Fruit fly (Drosophila melanogaster): ENCODE results near the gene CG13299.
A peak's percentile ranks its signal among the peaks of the same experiment; 100 is the strongest.

The CG13299 gene

DNA sequence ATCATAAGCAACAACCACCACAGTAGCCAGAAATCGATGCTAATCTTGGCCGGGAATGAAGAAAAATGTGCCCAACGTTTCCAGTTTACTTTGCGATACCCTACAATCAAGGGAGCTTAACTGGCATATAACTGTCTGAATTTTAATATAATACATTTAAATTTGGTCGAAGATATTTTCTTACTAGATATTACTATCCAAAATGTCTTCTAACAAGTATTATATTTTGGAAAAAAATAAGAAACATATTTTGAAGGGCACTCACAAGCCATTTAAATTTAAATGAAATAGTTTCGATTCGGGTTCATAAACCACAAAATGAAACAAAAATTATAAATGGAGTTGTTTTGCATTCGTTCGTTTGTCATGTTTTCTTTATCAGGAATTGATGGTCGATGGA lies 38.1 kb upstream of the CG13299 start (continued):
- TF ChIP-seq CG8319 (GFP tag; optimal IDR thresholded peaks at IDR 0.05) (peak; percentile 40), CG9139 (GFP tag; optimal IDR thresholded peaks at IDR 0.05) (no peak), CG15336 (GFP tag; IDR thresholded peaks at IDR 0.05) (peak; percentile 26; the same call in 1 of the 2 replicates), CG11762 (GFP tag; optimal IDR thresholded peaks at IDR 0.05; ENCODE audit: insufficient read depth) (peak; percentile 13), fkh (GFP tag; optimal IDR thresholded peaks at IDR 0.05) (no peak), CG6808 (GFP tag; optimal IDR thresholded peaks at IDR 0.05) (no peak), Blimp-1 (GFP tag; optimal IDR thresholded peaks at IDR 0.05) (no peak), fd59A (GFP tag; optimal IDR thresholded peaks at IDR 0.05) (no peak), CG10631 (GFP tag; optimal IDR thresholded peaks at IDR 0.05) (peak; percentile 39), Eip78C (GFP tag) (peak; percentile 94), eg (GFP tag; IDR thresholded peaks at IDR 0.05) (no peak), CG6792 (GFP tag; optimal IDR thresholded peaks at IDR 0.05) (peak; percentile 70), net (GFP tag; optimal IDR thresholded peaks at IDR 0.05) (peak; percentile 46), CG32006 (GFP tag; optimal IDR thresholded peaks at IDR 0.05) (no peak), ss (GFP tag; optimal IDR thresholded peaks at IDR 0.05) (peak in 1 of 2 experiments; percentile 31), Smox (GFP tag; optimal IDR thresholded peaks at IDR 0.05) (peak; percentile 54), cyc (GFP tag; optimal IDR thresholded peaks at IDR 0.05) (peak; percentile 42), OdsH (GFP tag; optimal IDR thresholded peaks at IDR 0.05) (peak; percentile 59), CG3919 (GFP tag; optimal IDR thresholded peaks at IDR 0.05) (peak; percentile 57), Sox102F (GFP tag; optimal IDR thresholded peaks at IDR 0.05) (peak; percentile 50), topi (GFP tag; optimal IDR thresholded peaks at IDR 0.05) (peak; percentile 68), CG11902 (GFP tag; optimal IDR thresholded peaks at IDR 0.05) (peak; percentile 35), salr (GFP tag; optimal IDR thresholded peaks at IDR 0.05) (no peak), svp (GFP tag) (peak; percentile 83), CG8632 (GFP tag; optimal IDR thresholded peaks at IDR 0.05) (peak; percentile 65), CG31627 (GFP tag; optimal IDR thresholded peaks at IDR 0.05) (peak; percentile 39), vri (GFP tag; optimal IDR thresholded peaks at IDR 0.05) (peak; percentile 10), Met (GFP tag; optimal IDR thresholded peaks at IDR 0.05) (peak; percentile 61)

DNA sequence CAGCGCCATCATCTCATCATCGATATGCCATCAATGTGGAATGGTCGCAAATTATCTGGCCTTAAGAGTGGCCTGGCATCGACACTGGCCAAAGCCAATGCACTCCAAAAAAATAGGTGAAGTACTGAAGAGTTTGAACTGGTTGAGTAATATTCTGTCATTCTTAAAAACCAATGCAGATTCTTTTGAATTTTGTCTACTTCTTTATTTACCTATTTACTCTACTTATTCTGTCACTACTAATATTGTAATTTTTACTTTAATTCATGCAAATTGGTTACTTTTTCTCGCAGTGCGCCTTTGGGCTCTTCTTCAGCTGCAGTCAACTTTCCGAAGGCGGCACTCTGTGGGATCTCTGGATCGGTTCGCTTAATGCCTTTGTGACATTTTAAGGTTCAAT lies 36.8 kb upstream of the CG13299 start:
- TF ChIP-seq Blimp-1 (GFP tag; optimal IDR thresholded peaks at IDR 0.05) = no peak
- TF ChIP-seq Smox (GFP tag; optimal IDR thresholded peaks at IDR 0.05) = peak; percentile 47
- peak; percentile 57 for TF ChIP-seq CG6163 (GFP tag; IDR thresholded peaks at IDR 0.05)
- peak; percentile 67 for TF ChIP-seq Met (GFP tag; optimal IDR thresholded peaks at IDR 0.05)
- no peak for TF ChIP-seq ss (GFP tag; optimal IDR thresholded peaks at IDR 0.05)
- no peak for TF ChIP-seq CG16779 (tag; optimal IDR thresholded peaks at IDR 0.05)
- no peak for TF ChIP-seq CG4318 (GFP tag; optimal IDR thresholded peaks at IDR 0.05)
- TF ChIP-seq pdm3 (GFP tag; optimal IDR thresholded peaks at IDR 0.05) = peak; percentile 66
- TF ChIP-seq CG34406 (GFP tag; optimal IDR thresholded peaks at IDR 0.05) = peak; percentile 71
- TF ChIP-seq achi (GFP tag; optimal IDR thresholded peaks at IDR 0.05) = peak; percentile 51
- TF ChIP-seq svp (GFP tag) = peak; percentile 86
- peak; percentile 50 for TF ChIP-seq cyc (GFP tag; optimal IDR thresholded peaks at IDR 0.05)
- TF ChIP-seq CG3032 (tag; optimal IDR thresholded peaks at IDR 0.05) = peak; percentile 36
- peak; percentile 54 for TF ChIP-seq topi (GFP tag; optimal IDR thresholded peaks at IDR 0.05)
- peak; percentile 62 for TF ChIP-seq OdsH (GFP tag; optimal IDR thresholded peaks at IDR 0.05)
- peak; percentile 92 for TF ChIP-seq Eip78C (GFP tag)
- peak; percentile 27 for TF ChIP-seq CG7368 (GFP tag; optimal IDR thresholded peaks at IDR 0.05)
- peak; percentile 43 for TF ChIP-seq CG11902 (GFP tag; optimal IDR thresholded peaks at IDR 0.05)
- TF ChIP-seq Sox15 (GFP tag; optimal IDR thresholded peaks at IDR 0.05) = peak; percentile 64
- TF ChIP-seq esn (GFP tag; optimal IDR thresholded peaks at IDR 0.05) = peak; percentile 66
- no peak for TF ChIP-seq CG10669 (GFP tag; optimal IDR thresholded peaks at IDR 0.05)
- peak; percentile 65 for TF ChIP-seq acj6 (GFP tag; optimal IDR thresholded peaks at IDR 0.05)
- TF ChIP-seq CG31627 (GFP tag; optimal IDR thresholded peaks at IDR 0.05) = peak; percentile 57
- no peak for TF ChIP-seq Eip93F (GFP tag; optimal IDR thresholded peaks at IDR 0.05)
- TF ChIP-seq CG3919 (GFP tag; optimal IDR thresholded peaks at IDR 0.05) = peak; percentile 73
- peak; percentile 32; the same call in 1 of the 3 replicates for TF ChIP-seq eg (GFP tag; IDR thresholded peaks at IDR 0.05)
- peak; percentile 7 for TF ChIP-seq vri (GFP tag; optimal IDR thresholded peaks at IDR 0.05)
- peak; percentile 25 for TF ChIP-seq Ets21C (GFP tag; optimal IDR thresholded peaks at IDR 0.05)
- TF ChIP-seq CG9139 (GFP tag; optimal IDR thresholded peaks at IDR 0.05) = no peak
- TF ChIP-seq CG6808 (GFP tag; optimal IDR thresholded peaks at IDR 0.05) = peak; percentile 22
- TF ChIP-seq CG11762 (GFP tag; optimal IDR thresholded peaks at IDR 0.05; ENCODE audit: insufficient read depth) = peak; percentile 21
- peak; percentile 49 for TF ChIP-seq CG15336 (GFP tag; IDR thresholded peaks at IDR 0.05)
- TF ChIP-seq CG1621 (tag; optimal IDR thresholded peaks at IDR 0.05) = no peak
- TF ChIP-seq Gug (GFP tag; IDR thresholded peaks at IDR 0.05) = no peak
- no peak for TF ChIP-seq CG11294 (GFP tag; IDR thresholded peaks at IDR 0.05)
- peak; percentile 56 for TF ChIP-seq Eip75B (GFP tag; optimal IDR thresholded peaks at IDR 0.05)
- no peak for TF ChIP-seq fkh (GFP tag; optimal IDR thresholded peaks at IDR 0.05)
- peak; percentile 54 for TF ChIP-seq Ets96B (tag; optimal IDR thresholded peaks at IDR 0.05)

Data from whole organism, prepupa.